Worm (Caenorhabditis elegans): ENCODE data around the gene hda-10.

ce11 chrII:13833505-13833904 lies 49.0 kb upstream of the hda-10 start, which contains the start of gene F08G2.5:
- TF ChIP-seq ama-1 (optimal IDR thresholded peaks at IDR 0.05) (no peak), nhr-237 (tag; optimal IDR thresholded peaks at IDR 0.05) (no peak), lsy-2 (tag; optimal IDR thresholded peaks at IDR 0.05) (no peak), nhr-23 (tag; optimal IDR thresholded peaks at IDR 0.05) (no peak)
